Fruit fly (Drosophila melanogaster) Kc167 (cell line): ENCODE measurements around the gene lectin-21Cb.

Experiments
- Myc ChIP-seq: fragments of >200 bp; optimal IDR thresholded peaks from 2 replicates; lab custom pipeline; 2017; ENCODE audit warnings: missing external identifiers
- h ChIP-seq: fragments of >200 bp; optimal IDR thresholded peaks from 3 replicates; lab custom pipeline; 2018; ENCODE audit warnings: missing external identifiers
- psq ChIP-seq: fragments of >200 bp; optimal IDR thresholded peaks from 2 replicates; lab custom pipeline; 2017; ENCODE audit warnings: missing external identifiers
- ttk ChIP-seq: sonication (Bioruptor generic); optimal IDR thresholded peaks from 2 replicates; lab custom pipeline; 2017; ENCODE audit warnings: missing external identifiers

- TF ChIP-seq h (lab: Kevin White, UChicago) (no peak), Myc (lab: Kevin White, UChicago) (no peak), ttk (lab: Kevin White, UChicago) (no peak), psq (lab: Kevin White, UChicago) (no peak)
Observed at dm6 chr2L:624317-624716, 3.3 kb upstream of the lectin-21Cb start, which contains the start of gene lectin-21Ca.
